Fruit fly (Drosophila melanogaster) whole organism, prepupa: ENCODE results near the gene CG32280.
A peak's percentile ranks its signal among the peaks of the same experiment; 100 is the strongest.

Source experiments
- Blimp-1 ChIP-seq: fragments of 200-800 bp; sonication (Bioruptor generic); optimal IDR thresholded peaks from 3 replicates; lab custom pipeline; 2017; ENCODE audit warnings: missing biosample characterization, missing genetic modification characterization, mild to moderate bottlenecking, moderate library complexity, missing genetic modification reagents
- CG11294 ChIP-seq: fragments of 200-800 bp; sonication (Bioruptor generic); IDR thresholded peaks from 2 replicates; pipeline ENCODE4 v1.3.6; 2022; ENCODE audit warnings: missing biosample characterization, missing genetic modification characterization
- CG15336 ChIP-seq: fragments of 200-800 bp; sonication (Bioruptor generic); IDR thresholded peaks from 2 replicates; pipeline ENCODE4 v1.3.6; 2022; ENCODE audit warnings: missing biosample characterization, missing genetic modification characterization
- CG1621 ChIP-seq: fragments of 200-800 bp; sonication (Bioruptor generic); optimal IDR thresholded peaks from 3 replicates; lab custom pipeline; 2018; ENCODE audit warnings: missing biosample characterization, mild to moderate bottlenecking, missing genetic modification characterization
- CG3032 ChIP-seq: fragments of 200-800 bp; optimal IDR thresholded peaks from 2 replicates; lab custom pipeline; 2019; ENCODE audit warnings: missing biosample characterization, mild to moderate bottlenecking, missing genetic modification characterization, moderate library complexity
- CG32006 ChIP-seq: fragments of 200-800 bp; sonication (Bioruptor generic); optimal IDR thresholded peaks from 3 replicates; lab custom pipeline; 2017; ENCODE audit warnings: missing biosample characterization, mild to moderate bottlenecking, missing genetic modification characterization
- CG6163 ChIP-seq: fragments of 200-800 bp; sonication (Bioruptor generic); IDR thresholded peaks from 3 replicates; pipeline ENCODE4 v1.3.6; 2022; ENCODE audit warnings: missing biosample characterization, missing genetic modification characterization
- CG6276 ChIP-seq: fragments of 200-800 bp; sonication (Bioruptor generic); optimal IDR thresholded peaks from 2 replicates; lab custom pipeline; 2017; ENCODE audit warnings: missing biosample characterization, mild to moderate bottlenecking, missing genetic modification characterization
- CG6808 ChIP-seq: fragments of 200-800 bp; sonication (Bioruptor generic); optimal IDR thresholded peaks from 3 replicates; lab custom pipeline; 2017; ENCODE audit warnings: missing biosample characterization, missing genetic modification characterization, mild to moderate bottlenecking, moderate library complexity, missing genetic modification reagents
- CG7368 ChIP-seq: fragments of 200-800 bp; sonication (Bioruptor generic); optimal IDR thresholded peaks from 3 replicates; lab custom pipeline; 2016; ENCODE audit warnings: missing biosample characterization, missing genetic modification characterization
- CG8632 ChIP-seq: fragments of 200-800 bp; sonication (Bioruptor generic); optimal IDR thresholded peaks from 3 replicates; lab custom pipeline; 2016; ENCODE audit warnings: missing biosample characterization, missing genetic modification characterization
- Eip75B ChIP-seq: fragments of 200-800 bp; sonication (Bioruptor generic); optimal IDR thresholded peaks from 3 replicates; lab custom pipeline; 2016; ENCODE audit warnings: missing biosample characterization, missing genetic modification characterization
- Ets96B ChIP-seq: fragments of 200-800 bp; optimal IDR thresholded peaks from 2 replicates; lab custom pipeline; 2019; ENCODE audit warnings: missing biosample characterization, mild to moderate bottlenecking, missing genetic modification characterization, moderate library complexity
- Gug ChIP-seq: fragments of 200-800 bp; sonication (Bioruptor generic); IDR thresholded peaks from 2 replicates; pipeline ENCODE4 v1.3.6; 2022; ENCODE audit warnings: missing biosample characterization, missing genetic modification characterization
- Hr38 ChIP-seq: sonication (Bioruptor generic); optimal IDR thresholded peaks from 2 replicates; lab custom pipeline; 2016; ENCODE audit warnings: missing biosample characterization, missing genetic modification characterization
- Hr39 ChIP-seq: fragments of 200-800 bp; sonication (Bioruptor generic); optimal IDR thresholded peaks from 2 replicates; lab custom pipeline; 2016; ENCODE audit warnings: missing biosample characterization, missing genetic modification characterization
- Hr4 ChIP-seq: fragments of 200-800 bp; sonication (Bioruptor generic); optimal IDR thresholded peaks from 3 replicates; lab custom pipeline; 2016; ENCODE audit warnings: missing biosample characterization, missing genetic modification characterization
- OdsH ChIP-seq: fragments of 200-800 bp; sonication (Bioruptor generic); optimal IDR thresholded peaks from 3 replicates; lab custom pipeline; 2016; ENCODE audit warnings: missing biosample characterization, missing genetic modification characterization
- Smox ChIP-seq: fragments of 200-800 bp; sonication (Bioruptor generic); optimal IDR thresholded peaks from 3 replicates; lab custom pipeline; 2016; ENCODE audit warnings: missing biosample characterization, missing genetic modification characterization
- Sox14 ChIP-seq: fragments of 200-800 bp; sonication (Bioruptor generic); optimal IDR thresholded peaks from 3 replicates; lab custom pipeline; 2016; ENCODE audit warnings: missing biosample characterization, missing genetic modification characterization
- acj6 ChIP-seq: fragments of 200-800 bp; sonication (Bioruptor generic); optimal IDR thresholded peaks from 3 replicates; lab custom pipeline; 2016; ENCODE audit warnings: missing biosample characterization, missing genetic modification characterization
- cyc ChIP-seq: fragments of 200-800 bp; sonication (Bioruptor generic); optimal IDR thresholded peaks from 3 replicates; lab custom pipeline; 2016; ENCODE audit warnings: missing biosample characterization, missing genetic modification characterization
- dac ChIP-seq: fragments of 200-800 bp; sonication (Bioruptor generic); optimal IDR thresholded peaks from 2 replicates; lab custom pipeline; 2017; ENCODE audit warnings: missing biosample characterization, mild to moderate bottlenecking, missing genetic modification characterization
- dsx ChIP-seq: fragments of 200-800 bp; optimal IDR thresholded peaks from 3 replicates; lab custom pipeline; 2019; ENCODE audit warnings: missing biosample characterization, mild to moderate bottlenecking, missing genetic modification characterization, moderate library complexity; ENCODE audit not compliant: poor library complexity, severe bottlenecking
- eg ChIP-seq: fragments of 200-800 bp; sonication (Bioruptor generic); IDR thresholded peaks from 3 replicates; pipeline ENCODE4 v1.3.6; 2022; ENCODE audit warnings: missing biosample characterization, missing genetic modification characterization
- esn ChIP-seq: fragments of 200-800 bp; sonication (Bioruptor generic); optimal IDR thresholded peaks from 2 replicates; lab custom pipeline; 2016; ENCODE audit warnings: missing biosample characterization, mild to moderate bottlenecking, missing genetic modification characterization, moderate library complexity
- fd59A ChIP-seq: fragments of 200-800 bp; sonication (Bioruptor generic); optimal IDR thresholded peaks from 2 replicates; lab custom pipeline; 2017; ENCODE audit warnings: missing biosample characterization, mild to moderate bottlenecking, missing genetic modification characterization, missing genetic modification reagents
- pdm3 ChIP-seq: fragments of 200-800 bp; sonication (Bioruptor generic); optimal IDR thresholded peaks from 3 replicates; lab custom pipeline; 2016; ENCODE audit warnings: missing biosample characterization, missing genetic modification characterization
- svp ChIP-seq: fragments of 200-800 bp; sonication (Bioruptor generic); peaks from one replicate; lab custom pipeline; 2016; ENCODE audit warnings: missing biosample characterization, missing genetic modification characterization
- topi ChIP-seq: fragments of 200-800 bp; sonication (Bioruptor generic); optimal IDR thresholded peaks from 3 replicates; lab custom pipeline; 2016; ENCODE audit warnings: missing biosample characterization, missing genetic modification characterization
- vri ChIP-seq: fragments of 200-800 bp; sonication (Bioruptor generic); optimal IDR thresholded peaks from 3 replicates; lab custom pipeline; 2016; ENCODE audit warnings: missing biosample characterization, mild to moderate bottlenecking, missing genetic modification characterization

Gene CG32280

DNA sequence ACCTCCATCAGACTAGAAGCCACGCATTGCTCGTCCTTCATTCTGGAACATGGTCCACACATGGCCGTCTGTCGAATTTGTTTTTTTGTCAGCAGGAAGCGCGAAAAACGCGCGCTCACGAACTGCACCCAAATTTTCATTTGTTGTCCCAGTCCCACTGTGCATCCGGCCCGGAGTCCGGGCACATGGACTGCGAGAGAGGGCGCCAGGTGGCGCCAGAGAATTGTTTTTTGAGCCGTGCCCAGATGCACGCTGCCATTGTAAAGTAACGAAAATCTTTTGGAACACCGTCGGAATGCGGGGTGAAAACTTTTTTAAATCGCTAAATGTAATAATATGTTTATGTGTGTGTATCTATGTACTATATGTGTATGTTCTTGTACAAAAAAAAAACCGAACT, 7.3 kb upstream of the CG32280 start:
- TF ChIP-seq Sox14 (GFP tag; lab: Kevin White, UChicago) (no peak), Ets96B (no peak), OdsH (GFP tag; lab: Kevin White, UChicago) (no peak), esn (GFP tag; lab: Kevin White, UChicago) (no peak), dac (GFP tag; lab: Kevin White, UChicago) (no peak), fd59A (GFP tag; lab: Kevin White, UChicago) (no peak), CG6808 (GFP tag; lab: Kevin White, UChicago) (no peak), Smox (no peak)

- TF ChIP-seq Hr39 (GFP tag; lab: Kevin White, UChicago), result no peak
- peak; percentile 14 for TF ChIP-seq CG3032 (tag; lab: Kevin White, UChicago)
- peak; percentile 48 for TF ChIP-seq esn (GFP tag; lab: Kevin White, UChicago)
- TF ChIP-seq CG11294 (GFP tag; lab: Robert Waterston, UW), result no peak
- TF ChIP-seq Eip75B (GFP tag; lab: Kevin White, UChicago), result no peak
- TF ChIP-seq Gug (GFP tag; lab: Robert Waterston, UW), result no peak
- peak; percentile 21 for TF ChIP-seq cyc
- no peak for TF ChIP-seq Hr38 (GFP tag; lab: Kevin White, UChicago)
- TF ChIP-seq CG6808 (GFP tag; lab: Kevin White, UChicago), result no peak
- no peak for TF ChIP-seq Blimp-1 (GFP tag; lab: Kevin White, UChicago)
Measured at dm6 chr3L:3159309-3160194, 5.4 kb upstream of the CG32280 start, which contains the start of the genes ND-30 and CG15812. Gene ND-30, minus strand, starts transcription at chr3L:3159578. Gene CG15812, plus strand, starts transcription at chr3L:3159991.

DNA sequence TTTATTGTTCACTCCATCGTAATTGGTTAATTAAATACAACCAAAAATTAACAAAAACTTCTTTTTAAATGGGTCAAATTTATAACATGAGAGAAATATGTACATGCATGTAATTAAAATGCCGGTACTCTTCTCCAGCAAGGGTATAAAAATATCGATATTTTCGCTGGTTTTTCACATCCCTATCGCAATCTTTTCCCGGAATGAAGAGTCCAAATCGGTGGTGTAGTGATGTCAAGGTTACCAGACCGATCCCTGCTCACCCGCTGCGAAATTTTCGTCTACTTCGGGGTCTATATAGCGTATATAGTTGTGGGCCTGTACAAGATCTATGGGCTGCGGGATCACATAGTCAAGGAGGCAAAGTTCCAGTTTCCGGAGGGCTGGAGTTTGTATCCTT, 3.0 kb upstream of the CG32280 start, which contains the start of gene rasp:
TSS of gene rasp (plus strand) at position 213 of the 400 bp plus-strand sequence.
- TF ChIP-seq OdsH (GFP tag; lab: Kevin White, UChicago) (no peak), dsx (GFP tag; lab: Kevin White, UChicago) (no peak), Gug (GFP tag; lab: Robert Waterston, UW) (no peak), CG1621 (peak; percentile 90)

- TF ChIP-seq CG15336 (no peak), Hr39 (GFP tag; lab: Kevin White, UChicago) (no peak), CG6276 (GFP tag; lab: Kevin White, UChicago) (no peak), eg (GFP tag; lab: Robert Waterston, UW) (no peak), topi (no peak)
Measured at dm6 chr3L:3162584-3162983, 2.4 kb upstream of the CG32280 start.

DNA sequence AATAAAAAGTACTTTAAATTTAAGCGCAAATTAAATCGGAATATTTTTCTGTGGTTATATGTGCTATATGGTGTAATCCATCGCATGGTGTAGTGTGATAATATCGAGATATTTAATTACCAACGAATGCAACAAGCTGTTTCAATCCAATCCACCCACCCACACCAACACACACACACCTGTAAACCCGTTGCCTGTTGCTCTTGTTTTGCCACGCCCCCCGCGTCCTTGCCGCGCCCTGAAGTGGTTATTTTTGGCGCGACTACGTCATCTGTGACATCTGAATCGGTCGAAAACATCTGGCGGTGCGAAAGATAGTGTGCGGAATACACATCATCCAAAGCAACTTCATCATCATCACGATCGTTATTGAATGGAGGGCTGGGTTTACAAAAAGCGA, 418 bp downstream of the CG32280 start:
- peak; percentile 15 for TF ChIP-seq vri (GFP tag; lab: Kevin White, UChicago)
- TF ChIP-seq Hr39 (GFP tag; lab: Kevin White, UChicago), result no peak

dm6 chr3L:3166200-3166695, 1.3 kb downstream of the CG32280 start, which contains the start of gene Asciz:
Gene Asciz, minus strand, starts transcription at chr3L:3166250.
- TF ChIP-seq acj6 (GFP tag; lab: Kevin White, UChicago), result no peak
- TF ChIP-seq svp, result peak; percentile 92
- TF ChIP-seq, all 60 proteins: peak for 1

DNA sequence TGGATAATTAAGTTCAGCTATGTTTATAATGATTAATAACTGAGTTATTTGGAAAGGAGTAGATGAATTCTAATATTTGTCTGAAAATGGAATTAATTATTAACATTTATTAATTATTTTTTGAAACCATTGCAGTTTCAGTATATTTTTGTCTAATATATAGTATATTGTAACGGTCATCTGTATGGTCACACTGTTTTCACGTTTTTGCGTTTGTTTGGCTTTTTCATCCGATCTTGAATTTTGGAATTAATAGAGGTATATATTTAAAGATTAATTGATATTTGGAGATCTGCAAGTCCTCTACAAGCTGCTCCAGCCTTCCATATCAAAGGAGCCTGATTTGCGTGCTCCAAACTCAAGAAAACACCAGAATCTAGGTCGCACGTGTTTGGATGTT, 4.1 kb downstream of the CG32280 start, which contains the start of the genes CG32278 and CG32281:
TSS of gene CG32278 (plus strand) at position 180 of the 400 bp plus-strand sequence.
TSS of gene CG32281 (plus strand) at position 269 of the 400 bp plus-strand sequence.
- TF ChIP-seq Hr4 (GFP tag; lab: Kevin White, UChicago) (no peak), Eip75B (GFP tag; lab: Kevin White, UChicago) (no peak), CG8632 (GFP tag; lab: Kevin White, UChicago) (no peak), Hr39 (GFP tag; lab: Kevin White, UChicago) (no peak), dsx (GFP tag; lab: Kevin White, UChicago) (no peak), CG6163 (GFP tag; lab: Robert Waterston, UW) (no peak), CG15336 (no peak), topi (no peak), dac (GFP tag; lab: Kevin White, UChicago) (no peak), CG32006 (no peak), pdm3 (no peak), CG7368 (no peak), Blimp-1 (GFP tag; lab: Kevin White, UChicago) (no peak)
- TF ChIP-seq, all 60 proteins: peak for 0
